Fruit fly (Drosophila melanogaster): ENCODE data around the gene CG31220.
A peak's percentile ranks its signal among the peaks of the same experiment; 100 is the strongest.

The CG31220 gene

DNA sequence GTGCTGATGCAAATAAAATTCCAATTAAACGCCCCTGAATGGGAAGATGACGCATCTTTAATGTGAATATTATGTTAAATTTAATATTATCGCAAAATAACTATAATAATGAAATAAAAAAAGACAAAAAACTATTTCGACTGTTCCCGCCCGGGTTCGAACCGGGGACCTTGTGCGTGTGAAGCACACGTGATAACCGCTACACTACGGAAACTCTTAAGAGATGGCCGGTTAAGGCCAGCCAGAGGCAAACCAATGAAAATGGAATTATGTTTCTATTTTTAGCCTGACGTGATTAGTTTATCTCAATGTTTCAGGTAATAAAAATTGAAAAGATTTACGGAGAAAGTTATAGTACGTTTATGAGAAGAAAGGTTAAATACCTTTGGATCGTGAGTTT lies 23.8 kb downstream of the CG31220 start:
- no peak for TF ChIP-seq Pdp1 (GFP tag; optimal IDR thresholded peaks at IDR 0.05)
- no peak for TF ChIP-seq Mes4 (GFP tag; optimal IDR thresholded peaks at IDR 0.05)
- peak; percentile 97 for TF ChIP-seq Bdp1 (GFP tag; optimal IDR thresholded peaks at IDR 0.05)
- TF ChIP-seq nerfin-1 (tag; optimal IDR thresholded peaks at IDR 0.05) = no peak
- TF ChIP-seq gt (GFP tag; IDR thresholded peaks at IDR 0.05) = no peak
- no peak for TF ChIP-seq stwl (tag; optimal IDR thresholded peaks at IDR 0.05)
- no peak for TF ChIP-seq Hand (GFP tag; optimal IDR thresholded peaks at IDR 0.05)
- TF ChIP-seq Six4 (GFP tag; optimal IDR thresholded peaks at IDR 0.05) = no peak
- TF ChIP-seq B-H1 (GFP tag; IDR thresholded peaks at IDR 0.05) = no peak
- TF ChIP-seq BEAF-32 (GFP tag; optimal IDR thresholded peaks at IDR 0.05) = no peak
- TF ChIP-seq vfl (GFP tag; optimal IDR thresholded peaks at IDR 0.05) = no peak
- no peak for TF ChIP-seq BtbVII (GFP tag; optimal IDR thresholded peaks at IDR 0.05)
- TF ChIP-seq knrl (GFP tag; IDR thresholded peaks at IDR 0.05; ENCODE audit: partially characterized antibody) = peak; percentile 38; the same call in 1 of the 3 replicates
- no peak for TF ChIP-seq bsh (GFP tag; optimal IDR thresholded peaks at IDR 0.05)
- TF ChIP-seq CG6254 (GFP tag; optimal IDR thresholded peaks at IDR 0.05) = no peak
- TF ChIP-seq CG1792 (GFP tag; optimal IDR thresholded peaks at IDR 0.05) = no peak
- TF ChIP-seq Gug (GFP tag; IDR thresholded peaks at IDR 0.05) = no peak
- TF ChIP-seq Optix (GFP tag; IDR thresholded peaks at IDR 0.05) = no peak
- no peak for TF ChIP-seq CTCF (GFP tag; optimal IDR thresholded peaks at IDR 0.05)
- no peak for TF ChIP-seq CG13424 (tag; optimal IDR thresholded peaks at IDR 0.05)
- TF ChIP-seq Xbp1 (GFP tag; optimal IDR thresholded peaks at IDR 0.05) = no peak
- TF ChIP-seq nom (GFP tag; optimal IDR thresholded peaks at IDR 0.05) = no peak
- TF ChIP-seq CG4730 (GFP tag; IDR thresholded peaks at IDR 0.05) = no peak
- no peak for TF ChIP-seq gcm (GFP tag; optimal IDR thresholded peaks at IDR 0.05)
- no peak for TF ChIP-seq CG3065 (GFP tag; optimal IDR thresholded peaks at IDR 0.05)
- no peak for TF ChIP-seq gsb (GFP tag; IDR thresholded peaks at IDR 0.05)
- no peak for TF ChIP-seq zfh1 (GFP tag; IDR thresholded peaks at IDR 0.05)
- no peak for TF ChIP-seq CG13624 (GFP tag; optimal IDR thresholded peaks at IDR 0.05)
- TF ChIP-seq CG8388 (GFP tag; optimal IDR thresholded peaks at IDR 0.05) = no peak
- no peak for TF ChIP-seq CG10431 (GFP tag; optimal IDR thresholded peaks at IDR 0.05)
- TF ChIP-seq CG16813 (GFP tag; IDR thresholded peaks at IDR 0.05; ENCODE audit: partially characterized antibody) = peak; percentile 75
- no peak for TF ChIP-seq CG2712 (tag; optimal IDR thresholded peaks at IDR 0.05)
- no peak for TF ChIP-seq hth (optimal IDR thresholded peaks at IDR 0.05)
- no peak for TF ChIP-seq CG3281 (GFP tag; optimal IDR thresholded peaks at IDR 0.05)
- TF ChIP-seq B-H2 (GFP tag; optimal IDR thresholded peaks at IDR 0.05) = no peak
- no peak for TF ChIP-seq CG9876 (GFP tag; optimal IDR thresholded peaks at IDR 0.05)
- TF ChIP-seq slp2 (GFP tag; optimal IDR thresholded peaks at IDR 0.05) = no peak
- TF ChIP-seq fu2 (GFP tag; optimal IDR thresholded peaks at IDR 0.05) = no peak
- TF ChIP-seq dmrt99B (tag; optimal IDR thresholded peaks at IDR 0.05) = no peak
- no peak for TF ChIP-seq tll (GFP tag; optimal IDR thresholded peaks at IDR 0.05)
- TF ChIP-seq CG14667 (GFP tag; IDR thresholded peaks at IDR 0.05) = no peak
- no peak for TF ChIP-seq Sox100B (GFP tag; optimal IDR thresholded peaks at IDR 0.05)
- no peak for TF ChIP-seq sc (optimal IDR thresholded peaks at IDR 0.05)
- TF ChIP-seq sc (GFP tag; optimal IDR thresholded peaks at IDR 0.05) = no peak
- no peak for TF ChIP-seq Blimp-1 (GFP tag; optimal IDR thresholded peaks at IDR 0.05)
- peak; percentile 77 for TF ChIP-seq Bgb (GFP tag; IDR thresholded peaks at IDR 0.05; ENCODE audit: partially characterized antibody)
- TF ChIP-seq tna (GFP tag; IDR thresholded peaks at IDR 0.05; ENCODE audit: partially characterized antibody) = peak; percentile 58; the same call in 1 of the 2 replicates
- peak; percentile 58; the same call in 1 of the 2 replicates for TF ChIP-seq CG42726 (GFP tag; IDR thresholded peaks at IDR 0.05; ENCODE audit: partially characterized antibody)
- no peak for TF ChIP-seq toy (GFP tag; IDR thresholded peaks at IDR 0.05)
- no peak for TF ChIP-seq grn (GFP tag; optimal IDR thresholded peaks at IDR 0.05)
- TF ChIP-seq ato (GFP tag; IDR thresholded peaks at IDR 0.05; ENCODE audit: partially characterized antibody) = peak; percentile 50; the same call in 1 of the 2 replicates
